Worm (Caenorhabditis elegans) whole organism, young adult: ENCODE measurements around the gene srg-6.

Experiments
- B0261.1 ChIP-seq: sonication (generic microtip); optimal IDR thresholded peaks from 2 replicates; lab custom pipeline; 2016; ENCODE audit warnings: mild to moderate bottlenecking, missing genetic modification characterization, moderate library complexity, missing compliant biosample characterization
- F57A8.1 ChIP-seq: fragments of 200-800 bp; sonication (Bioruptor generic); optimal IDR thresholded peaks from 2 replicates; lab custom pipeline; 2018; ENCODE audit warnings: mild to moderate bottlenecking, missing genetic modification characterization, moderate library complexity, missing compliant biosample characterization
- attf-6 ChIP-seq: fragments of 200-800 bp; sonication (Bioruptor generic); IDR thresholded peaks from 2 replicates; pipeline ENCODE4 v1.3.6; 2022; ENCODE audit warnings: missing genetic modification reagents, missing genetic modification characterization, missing compliant biosample characterization
- ceh-27 ChIP-seq: fragments of 200-800 bp; sonication (Bioruptor generic); optimal IDR thresholded peaks from 2 replicates; lab custom pipeline; 2018; ENCODE audit warnings: mild to moderate bottlenecking, missing genetic modification characterization, moderate library complexity, missing compliant biosample characterization
- efl-1 ChIP-seq: fragments of 150-350 bp; optimal IDR thresholded peaks from 2 replicates; lab custom pipeline; 2014; ENCODE audit warnings: missing biosample characterization, missing genetic modification reagents, missing genetic modification characterization
- ekl-4 ChIP-seq: fragments of 200-800 bp; sonication (Bioruptor generic); IDR thresholded peaks from 2 replicates; pipeline ENCODE4 v1.3.6; 2022; ENCODE audit warnings: missing genetic modification reagents, missing genetic modification characterization, missing compliant biosample characterization
- mel-28 ChIP-seq: sonication (generic microtip); optimal IDR thresholded peaks from 2 replicates; lab custom pipeline; 2016; ENCODE audit warnings: borderline replicate concordance, mild to moderate bottlenecking, missing genetic modification characterization, missing compliant biosample characterization
- snpc-4 ChIP-seq, 5 experiments: fragments of 150-350 bp in 1 of 5; sonication (generic microtip) in 4 of 5; optimal IDR thresholded peaks; 2 replicates each; lab custom pipeline; 2014 to 2018; ENCODE audit warnings: missing genetic modification characterization in 5 of 5, missing biosample characterization in 3 of 5, antibody characterized with exemption in 2 of 5, mild to moderate bottlenecking in 2 of 5, missing compliant biosample characterization in 2 of 5, missing genotype in 2 of 5, moderate library complexity in 2 of 5, missing genetic modification reagents in 1 of 5
- tbp1 ChIP-seq: fragments of 200-800 bp; sonication (Bioruptor generic); optimal IDR thresholded peaks from 2 replicates; lab custom pipeline; 2018; ENCODE audit warnings: mild to moderate bottlenecking, missing genetic modification characterization, missing compliant biosample characterization

DNA sequence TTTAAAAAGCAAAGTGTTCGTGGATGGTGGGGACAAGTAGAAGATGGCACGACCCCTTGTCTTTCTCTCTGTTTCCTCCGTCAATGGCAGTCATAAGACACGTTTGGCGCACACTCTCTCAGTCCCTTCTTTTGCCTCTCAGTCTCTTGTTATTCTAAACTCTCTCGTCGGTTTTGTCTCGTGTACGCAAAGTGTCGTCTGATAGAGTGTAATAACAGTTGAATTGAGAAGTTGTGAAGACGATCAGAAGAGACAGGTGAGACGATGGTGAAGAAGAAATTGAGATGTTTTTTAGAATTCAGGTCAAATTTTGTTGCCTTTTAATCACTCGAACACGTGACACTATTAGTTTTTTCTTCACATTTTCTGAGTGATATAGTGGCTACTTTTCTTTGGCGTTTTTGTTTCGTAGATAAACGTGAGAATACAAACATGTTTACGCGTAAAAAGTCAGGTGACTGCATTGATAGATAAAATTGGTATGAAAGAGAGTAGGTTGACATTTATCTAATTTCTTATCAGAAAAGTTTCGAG lies 37.4 kb upstream of the srg-6 start, which contains the start of gene F47D12.9:
- TF ChIP-seq F57A8.1 (GFP tag; lab: Kevin White, UChicago): no peak
- TF ChIP-seq snpc-4 (GFP tag; optimal IDR thresholded peaks at IDR 0.05; lab: Kevin White, UChicago): no peak
- TF ChIP-seq snpc-4 (tag; optimal IDR thresholded peaks at IDR 0.05; lab: Kevin White, UChicago): peak in 2 of 4 experiments; percentile 8 to 39
- TF ChIP-seq ceh-27: peak; percentile 78
- TF ChIP-seq efl-1 (GFP tag; lab: Kevin White, UChicago): no peak
- no peak for TF ChIP-seq B0261.1 (tag; lab: Kevin White, UChicago)
- peak; percentile 20 for TF ChIP-seq tbp1 (GFP tag; lab: Kevin White, UChicago)
- peak; percentile 45; the same call in 1 of the 2 replicates for TF ChIP-seq ekl-4
- no peak for TF ChIP-seq attf-6 (GFP tag; lab: Robert Waterston, UW)
- no peak for TF ChIP-seq mel-28 (tag; lab: Kevin White, UChicago)
